Fruit fly (Drosophila melanogaster) whole organism, embryonic: ENCODE data around the gene Blimp-1.

Experiments
- CG12942 ChIP-seq: fragments of 200-800 bp; sonication (Bioruptor generic); optimal IDR thresholded peaks from 3 replicates; lab custom pipeline; 2016; ENCODE audit warnings: missing biosample characterization, missing genetic modification characterization
- CG17802 ChIP-seq: fragments of 200-800 bp; sonication (Bioruptor generic); optimal IDR thresholded peaks from 2 replicates; lab custom pipeline; 2018; ENCODE audit warnings: missing biosample characterization, mild to moderate bottlenecking, missing genetic modification characterization, moderate library complexity
- CG3065 ChIP-seq: fragments of 200-800 bp; sonication (Bioruptor generic); optimal IDR thresholded peaks from 2 replicates; lab custom pipeline; 2016; ENCODE audit warnings: missing biosample characterization, missing genetic modification characterization
- CG3726 ChIP-seq: fragments of 200-800 bp; sonication (Bioruptor generic); IDR thresholded peaks from 3 replicates; pipeline ENCODE4, ENCODE4 v1.3.6; 2022; ENCODE audit warnings: missing biosample characterization, missing genetic modification characterization
- Med ChIP-seq: fragments of 200-800 bp; sonication (Bioruptor generic); peaks from one replicate; lab custom pipeline; 2016; ENCODE audit warnings: missing biosample characterization, missing genetic modification characterization, mild to moderate bottlenecking, inconsistent platforms, moderate library complexity
- nerfin-2 ChIP-seq: fragments of 200-800 bp; sonication (Bioruptor generic); IDR thresholded peaks from 2 replicates; pipeline ENCODE4 v1.3.6; 2022; ENCODE audit warnings: missing biosample characterization, missing genetic modification characterization; ENCODE audit not compliant: partially characterized antibody
- trem ChIP-seq: fragments of 200-800 bp; optimal IDR thresholded peaks from 3 replicates; lab custom pipeline; 2019; ENCODE audit warnings: missing biosample characterization, mild to moderate bottlenecking, missing genetic modification characterization, moderate library complexity

DNA sequence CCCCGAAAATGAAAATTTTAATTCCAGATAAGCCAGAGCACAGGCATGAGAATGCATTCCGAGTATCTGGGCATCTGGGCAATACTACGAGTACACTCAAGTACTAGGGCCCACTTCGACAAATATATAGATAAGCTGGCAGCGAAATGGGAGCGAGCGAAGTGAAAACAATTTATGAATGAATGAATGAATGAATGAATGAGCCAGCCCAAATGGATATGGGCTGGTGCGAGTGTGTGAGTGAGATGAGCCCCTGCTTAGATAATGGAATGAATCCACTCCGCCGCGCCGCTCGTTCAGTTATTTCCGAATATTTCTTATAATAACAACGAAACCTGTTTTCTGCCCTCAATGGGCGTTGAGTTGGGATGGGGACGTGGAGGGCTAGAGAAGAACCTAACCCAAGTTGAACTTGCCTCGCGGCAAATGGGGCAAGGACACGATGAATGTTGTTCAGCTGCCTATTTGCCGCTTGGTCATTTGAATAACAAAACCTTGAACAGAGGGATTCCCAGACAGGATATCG, 25.0 kb downstream of the Blimp-1 start:
- TF ChIP-seq Med (GFP tag; lab: Kevin White, UChicago) (peak; percentile 33), CG3726 (GFP tag; lab: Robert Waterston, UW) (no peak), trem (tag; lab: Kevin White, UChicago) (no peak), nerfin-2 (GFP tag; lab: Robert Waterston, UW) (no peak), CG17802 (tag; lab: Kevin White, UChicago) (no peak), CG3065 (GFP tag; lab: Kevin White, UChicago) (no peak), CG12942 (GFP tag; lab: Kevin White, UChicago) (no peak)
